Fruit fly (Drosophila melanogaster) whole organism, embryonic: ENCODE data around the gene CG1764.

Experiments used
- Aef1 ChIP-seq: fragments of 200-800 bp; sonication (Bioruptor generic); IDR thresholded peaks from 3 replicates; pipeline ENCODE4 v1.3.6; 2022; ENCODE audit warnings: missing biosample characterization, missing genetic modification characterization
- Atf6 ChIP-seq: fragments of 200-800 bp; sonication (Bioruptor generic); IDR thresholded peaks from 2 replicates; pipeline ENCODE4 v1.3.6; 2022; ENCODE audit warnings: missing biosample characterization, missing genetic modification characterization
- CG11456 ChIP-seq: fragments of 200-800 bp; sonication (Bioruptor generic); IDR thresholded peaks from 3 replicates; pipeline ENCODE4 v1.3.6; 2022; ENCODE audit warnings: missing biosample characterization, missing genetic modification characterization
- CG12236 ChIP-seq: fragments of 200-800 bp; sonication (Bioruptor generic); optimal IDR thresholded peaks from 2 replicates; lab custom pipeline; 2016; ENCODE audit warnings: missing biosample characterization, missing genetic modification characterization
- CG13287 ChIP-seq: fragments of 200-800 bp; sonication (Bioruptor generic); IDR thresholded peaks from 2 replicates; pipeline ENCODE4 v1.3.6; 2022; ENCODE audit warnings: missing biosample characterization, missing genetic modification characterization; ENCODE audit not compliant: partially characterized antibody
- CG13775 ChIP-seq: fragments of 200-800 bp; sonication (Bioruptor generic); optimal IDR thresholded peaks from 3 replicates; lab custom pipeline; 2017; ENCODE audit warnings: missing biosample characterization, mild to moderate bottlenecking, missing genetic modification characterization
- CG14014 ChIP-seq: fragments of 200-800 bp; sonication (Bioruptor generic); IDR thresholded peaks from 2 replicates; pipeline ENCODE4 v1.3.6; 2022; ENCODE audit warnings: missing biosample characterization, missing genetic modification characterization
- CG14965 ChIP-seq: fragments of 200-800 bp; sonication (Bioruptor generic); optimal IDR thresholded peaks from 2 replicates; lab custom pipeline; 2016; ENCODE audit warnings: missing biosample characterization, missing genetic modification characterization, borderline replicate concordance
- CG15514 ChIP-seq: fragments of 200-800 bp; sonication (Bioruptor generic); optimal IDR thresholded peaks from 3 replicates; lab custom pipeline; 2017; ENCODE audit warnings: missing biosample characterization, missing genetic modification characterization, mild to moderate bottlenecking, moderate library complexity, missing genetic modification reagents
- CG16863 ChIP-seq: fragments of 200-800 bp; sonication (Bioruptor generic); optimal IDR thresholded peaks from 3 replicates; lab custom pipeline; 2016; ENCODE audit warnings: missing biosample characterization, missing genetic modification characterization
- CG17361 ChIP-seq: fragments of 200-800 bp; sonication (Bioruptor generic); IDR thresholded peaks from 3 replicates; pipeline ENCODE4 v1.3.6; 2022; ENCODE audit warnings: missing biosample characterization, missing genetic modification characterization
- CG18476 ChIP-seq: fragments of 200-800 bp; sonication (Bioruptor generic); optimal IDR thresholded peaks from 2 replicates; lab custom pipeline; 2016; ENCODE audit warnings: missing biosample characterization, mild to moderate bottlenecking, missing genetic modification characterization
- CG2199 ChIP-seq: fragments of 200-800 bp; sonication (Bioruptor generic); IDR thresholded peaks from 3 replicates; pipeline ENCODE4 v1.3.6; 2022; ENCODE audit warnings: missing biosample characterization, missing genetic modification characterization
- CG42726 ChIP-seq: fragments of 200-800 bp; sonication (Bioruptor generic); IDR thresholded peaks from 2 replicates; pipeline ENCODE4 v1.3.6; 2022; ENCODE audit warnings: missing biosample characterization, missing genetic modification characterization; ENCODE audit not compliant: partially characterized antibody
- CG4328 ChIP-seq: fragments of 200-800 bp; sonication (Bioruptor generic); optimal IDR thresholded peaks from 3 replicates; lab custom pipeline; 2017; ENCODE audit warnings: missing biosample characterization, missing genetic modification reagents, missing genetic modification characterization
- CG4820 ChIP-seq: fragments of 200-800 bp; sonication (Bioruptor generic); optimal IDR thresholded peaks from 3 replicates; lab custom pipeline; 2016; ENCODE audit warnings: missing biosample characterization, missing genetic modification characterization
- CG6689 ChIP-seq: fragments of 200-800 bp; sonication (Bioruptor generic); IDR thresholded peaks from 2 replicates; pipeline ENCODE4 v1.3.6; 2022; ENCODE audit warnings: missing biosample characterization, missing genetic modification characterization
- CG7786 ChIP-seq: fragments of 200-800 bp; sonication (Bioruptor generic); optimal IDR thresholded peaks from 2 replicates; lab custom pipeline; 2016; ENCODE audit warnings: missing biosample characterization, missing genetic modification characterization
- CG8089 ChIP-seq: fragments of 200-800 bp; sonication (Bioruptor generic); optimal IDR thresholded peaks from 3 replicates; lab custom pipeline; 2016; ENCODE audit warnings: missing biosample characterization, missing genetic modification characterization
- CG8924 ChIP-seq: fragments of 200-800 bp; optimal IDR thresholded peaks from 3 replicates; lab custom pipeline; 2019; ENCODE audit warnings: missing biosample characterization, mild to moderate bottlenecking, missing genetic modification characterization, moderate library complexity
- CHES-1-like ChIP-seq: fragments of 200-800 bp; sonication (Bioruptor generic); optimal IDR thresholded peaks from 2 replicates; lab custom pipeline; 2016; ENCODE audit warnings: missing biosample characterization, missing genetic modification characterization
- CTCF ChIP-seq: fragments of 200-800 bp; sonication (Bioruptor generic); optimal IDR thresholded peaks from 2 replicates; lab custom pipeline; 2017; ENCODE audit warnings: missing biosample characterization, mild to moderate bottlenecking, missing genetic modification characterization, moderate library complexity
- Dbx ChIP-seq: fragments of 200-800 bp; sonication (Bioruptor generic); IDR thresholded peaks from 3 replicates; pipeline ENCODE4 v1.3.6; 2022; ENCODE audit warnings: missing biosample characterization, missing genetic modification characterization
- Dfd ChIP-seq, 2 experiments: fragments of >200 bp; optimal IDR thresholded peaks; 2 replicates each; lab custom pipeline; 2017; ENCODE audit warnings: missing biosample characterization in 2 of 2, missing genetic modification characterization in 2 of 2
- Dip2 ChIP-seq: fragments of 200-800 bp; sonication (Bioruptor generic); IDR thresholded peaks from 2 replicates; pipeline ENCODE4 v1.3.6; 2022; ENCODE audit warnings: missing biosample characterization, missing genetic modification characterization
- Drgx ChIP-seq: fragments of 200-800 bp; sonication (Bioruptor generic); IDR thresholded peaks from 2 replicates; pipeline ENCODE4 v1.3.6; 2022; ENCODE audit warnings: missing biosample characterization, missing genetic modification characterization
- Fer3 ChIP-seq: fragments of 200-800 bp; sonication (Bioruptor generic); optimal IDR thresholded peaks from 2 replicates; lab custom pipeline; 2018; ENCODE audit warnings: missing biosample characterization, mild to moderate bottlenecking, missing genetic modification characterization, moderate library complexity
- HLH54F ChIP-seq: fragments of 200-800 bp; sonication (Bioruptor generic); optimal IDR thresholded peaks from 3 replicates; lab custom pipeline; 2016; ENCODE audit warnings: missing biosample characterization, missing genetic modification characterization
- HmgD ChIP-seq: fragments of 200-800 bp; sonication (Bioruptor generic); optimal IDR thresholded peaks from 3 replicates; lab custom pipeline; 2016; ENCODE audit warnings: missing biosample characterization, missing genetic modification characterization
- Med ChIP-seq: fragments of 200-800 bp; sonication (Bioruptor generic); peaks from one replicate; lab custom pipeline; 2016; ENCODE audit warnings: missing biosample characterization, missing genetic modification characterization, mild to moderate bottlenecking, inconsistent platforms, moderate library complexity
- Opbp ChIP-seq: fragments of 200-800 bp; sonication (Bioruptor generic); IDR thresholded peaks from 3 replicates; pipeline ENCODE4 v1.3.6; 2022; ENCODE audit warnings: missing biosample characterization, missing genetic modification characterization; ENCODE audit not compliant: partially characterized antibody
- Pdp1 ChIP-seq, 2 experiments: fragments of 200-800 bp; sonication (Bioruptor generic); optimal IDR thresholded peaks; 3 replicates each; lab custom pipeline; 2016; ENCODE audit warnings: missing biosample characterization in 2 of 2, missing genetic modification characterization in 2 of 2, mild to moderate bottlenecking in 1 of 2, moderate library complexity in 1 of 2
- Rx ChIP-seq: fragments of 200-800 bp; sonication (Bioruptor generic); IDR thresholded peaks from 2 replicates; pipeline ENCODE4 v1.3.6; 2022; ENCODE audit warnings: missing biosample characterization, missing genetic modification characterization
- Vsx1 ChIP-seq: fragments of 200-800 bp; sonication (Bioruptor generic); optimal IDR thresholded peaks from 2 replicates; lab custom pipeline; 2017; ENCODE audit warnings: missing biosample characterization, mild to moderate bottlenecking, missing genetic modification characterization, missing genetic modification reagents
- ac ChIP-seq: fragments of 200-800 bp; sonication (Bioruptor generic); optimal IDR thresholded peaks from 3 replicates; lab custom pipeline; 2017; ENCODE audit warnings: missing biosample characterization, mild to moderate bottlenecking, missing genetic modification characterization
- bab2 ChIP-seq: fragments of 200-800 bp; sonication (Bioruptor generic); optimal IDR thresholded peaks from 2 replicates; lab custom pipeline; 2016; ENCODE audit warnings: missing biosample characterization, missing genetic modification characterization
- bowl ChIP-seq: fragments of 200-800 bp; sonication (Bioruptor generic); IDR thresholded peaks from 2 replicates; pipeline ENCODE4 v1.3.6; 2022; ENCODE audit warnings: missing biosample characterization, missing genetic modification characterization
- da ChIP-seq: fragments of 200-800 bp; sonication (Bioruptor generic); optimal IDR thresholded peaks from 2 replicates; lab custom pipeline; 2016; ENCODE audit warnings: missing biosample characterization, missing genetic modification characterization
- dati ChIP-seq: fragments of 200-800 bp; sonication (Bioruptor generic); IDR thresholded peaks from 2 replicates; pipeline ENCODE4 v1.3.6; 2022; ENCODE audit warnings: missing biosample characterization, missing genetic modification characterization
- disco-r ChIP-seq: fragments of 200-800 bp; sonication (Bioruptor generic); optimal IDR thresholded peaks from 2 replicates; lab custom pipeline; 2016; ENCODE audit warnings: missing biosample characterization, missing genetic modification characterization
- fd96Cb ChIP-seq: fragments of 200-800 bp; sonication (Bioruptor generic); optimal IDR thresholded peaks from 2 replicates; lab custom pipeline; 2018; ENCODE audit warnings: missing biosample characterization, mild to moderate bottlenecking, missing genetic modification characterization, moderate library complexity
- gcm2 ChIP-seq: fragments of 200-800 bp; sonication (Bioruptor generic); optimal IDR thresholded peaks from 2 replicates; lab custom pipeline; 2016; ENCODE audit warnings: missing biosample characterization, missing genetic modification characterization
- gsb ChIP-seq: fragments of 200-800 bp; sonication (Bioruptor generic); IDR thresholded peaks from 2 replicates; pipeline ENCODE4 v1.3.6; 2022; ENCODE audit warnings: missing biosample characterization, missing genetic modification characterization
- hb ChIP-seq: fragments of 200-800 bp; sonication (Bioruptor generic); IDR thresholded peaks from 3 replicates; pipeline ENCODE4 v1.3.6; 2022; ENCODE audit warnings: missing biosample characterization, missing genetic modification characterization; ENCODE audit not compliant: partially characterized antibody
- lola ChIP-seq, 3 experiments: fragments of >200 bp in 2 of 3; fragments of 200-800 bp in 1 of 3; sonication (Bioruptor generic) in 1 of 3; optimal IDR thresholded peaks; 2 replicates each; lab custom pipeline; 2017 to 2019; ENCODE audit warnings: missing biosample characterization in 3 of 3, missing genetic modification characterization in 3 of 3, mild to moderate bottlenecking in 1 of 3, moderate library complexity in 1 of 3
- nmo ChIP-seq: fragments of 200-800 bp; sonication (Bioruptor generic); optimal IDR thresholded peaks from 2 replicates; lab custom pipeline; 2018; ENCODE audit warnings: missing biosample characterization, mild to moderate bottlenecking, missing genetic modification characterization, moderate library complexity
- sd ChIP-seq: fragments of 200-800 bp; sonication (Bioruptor generic); optimal IDR thresholded peaks from 3 replicates; lab custom pipeline; 2018; ENCODE audit warnings: missing biosample characterization, mild to moderate bottlenecking, missing genetic modification characterization, moderate library complexity
- slp2 ChIP-seq: fragments of 200-800 bp; sonication (Bioruptor generic); optimal IDR thresholded peaks from 2 replicates; lab custom pipeline; 2016; ENCODE audit warnings: missing biosample characterization, missing genetic modification characterization
- trh ChIP-seq: fragments of 200-800 bp; sonication (Bioruptor generic); optimal IDR thresholded peaks from 2 replicates; lab custom pipeline; 2016; ENCODE audit warnings: missing biosample characterization, missing genetic modification characterization
- z ChIP-seq: fragments of 200-800 bp; sonication (Bioruptor generic); IDR thresholded peaks from 3 replicates; pipeline ENCODE4 v1.3.6; 2022; ENCODE audit warnings: missing biosample characterization, missing genetic modification characterization

CG1764 gene

dm6 chrX:13253062-13253724, 49.0 kb downstream of the CG1764 start (continued):
- TF ChIP-seq CG17361 (GFP tag; lab: Robert Waterston, UW) (peak; percentile 39; the same call in 2 of the 3 replicates), slp2 (GFP tag; lab: Kevin White, UChicago) (peak; percentile 37), CG42726 (GFP tag; lab: Robert Waterston, UW) (no peak), CG7786 (GFP tag; lab: Kevin White, UChicago) (peak; percentile 51), gsb (GFP tag; lab: Robert Waterston, UW) (no peak), Med (GFP tag; lab: Kevin White, UChicago) (peak; percentile 92), bowl (GFP tag; lab: Robert Waterston, UW) (0 out of 2 replicates have a peak, but pooled peaks have one; percentile 33), HmgD (GFP tag; lab: Kevin White, UChicago) (no peak), HLH54F (GFP tag; lab: Kevin White, UChicago) (peak; percentile 44), nmo (GFP tag; lab: Kevin White, UChicago) (peak; percentile 37), fd96Cb (peak; percentile 35), ac (GFP tag; lab: Kevin White, UChicago) (no peak), lola (GFP tag; optimal IDR thresholded peaks at IDR 0.05; lab: Kevin White, UChicago) (no peak), CG12236 (GFP tag; lab: Kevin White, UChicago) (no peak), z (GFP tag; lab: Robert Waterston, UW) (no peak), gcm2 (GFP tag; lab: Kevin White, UChicago) (no peak), CG2199 (GFP tag; lab: Robert Waterston, UW) (no peak), CG13287 (GFP tag; lab: Robert Waterston, UW) (no peak), Opbp (GFP tag; lab: Robert Waterston, UW) (no peak), CG14965 (no peak), Aef1 (GFP tag; lab: Robert Waterston, UW) (peak; percentile 51), CG8089 (GFP tag; lab: Kevin White, UChicago) (peak; percentile 35), CTCF (no peak), Pdp1 (GFP tag; optimal IDR thresholded peaks at IDR 0.05; lab: Kevin White, UChicago) (peak; percentile 10 to 50), dati (GFP tag; lab: Robert Waterston, UW) (no peak), Dip2 (GFP tag; lab: Robert Waterston, UW) (no peak), CG4328 (GFP tag; lab: Kevin White, UChicago) (no peak), Vsx1 (GFP tag; lab: Kevin White, UChicago) (no peak), CG6689 (GFP tag; lab: Robert Waterston, UW) (peak; percentile 50), CG18476 (GFP tag; lab: Kevin White, UChicago) (no peak), Rx (GFP tag; lab: Robert Waterston, UW) (peak; percentile 49; the same call in 1 of the 2 replicates), bab2 (GFP tag; lab: Kevin White, UChicago) (peak; percentile 42), CG13775 (GFP tag; lab: Kevin White, UChicago) (peak; percentile 8), CG11456 (GFP tag; lab: Robert Waterston, UW) (peak; percentile 62; the same call in 2 of the 3 replicates), Dbx (GFP tag; lab: Robert Waterston, UW) (peak; percentile 14; the same call in 1 of the 3 replicates), Drgx (GFP tag; lab: Robert Waterston, UW) (peak; percentile 7), CG15514 (GFP tag; lab: Kevin White, UChicago) (no peak), CG8924 (tag; lab: Kevin White, UChicago) (peak; percentile 49), CG14014 (GFP tag; lab: Robert Waterston, UW) (no peak; the same call in 1 of the 2 replicates), Fer3 (tag; lab: Kevin White, UChicago) (peak; percentile 2), disco-r (GFP tag; lab: Kevin White, UChicago) (no peak), da (peak; percentile 2), Atf6 (GFP tag; lab: Robert Waterston, UW) (0 out of 2 replicates have a peak, but pooled peaks have one; percentile 12), hb (GFP tag; lab: Robert Waterston, UW) (no peak), Dfd (GFP tag; optimal IDR thresholded peaks at IDR 0.05; lab: Kevin White, UChicago) (no peak), CHES-1-like (GFP tag; lab: Kevin White, UChicago) (peak; percentile 40), trh (GFP tag; lab: Kevin White, UChicago) (no peak), sd (tag; lab: Kevin White, UChicago) (no peak), CG16863 (GFP tag; lab: Kevin White, UChicago) (peak; percentile 37), CG4820 (GFP tag; lab: Kevin White, UChicago) (peak; percentile 12)
